Fruit fly (Drosophila melanogaster) whole organism, wandering third instar larva: ENCODE data around the gene CG1965.
A peak's percentile ranks its signal among the peaks of the same experiment; 100 is the strongest.

ENCODE experiments used
- Hnf4 ChIP-seq: fragments of 200-800 bp; sonication (Bioruptor generic); optimal IDR thresholded peaks from 2 replicates; lab custom pipeline; 2016; ENCODE audit warnings: missing biosample characterization, mild to moderate bottlenecking, missing genetic modification characterization
- OdsH ChIP-seq: fragments of 200-800 bp; sonication (Bioruptor generic); optimal IDR thresholded peaks from 2 replicates; lab custom pipeline; 2016; ENCODE audit warnings: missing biosample characterization, mild to moderate bottlenecking, missing genetic modification characterization
- brk ChIP-seq: fragments of 200-800 bp; sonication (Bioruptor generic); optimal IDR thresholded peaks from 2 replicates; lab custom pipeline; 2016; ENCODE audit warnings: missing biosample characterization, mild to moderate bottlenecking, missing genetic modification characterization
- lola ChIP-seq: fragments of >200 bp; optimal IDR thresholded peaks from 2 replicates; lab custom pipeline; 2017; ENCODE audit warnings: missing biosample characterization, missing genetic modification characterization
- sv ChIP-seq: fragments of 200-800 bp; sonication (Bioruptor generic); optimal IDR thresholded peaks from 3 replicates; lab custom pipeline; 2016; ENCODE audit warnings: missing biosample characterization, missing genetic modification characterization

DNA sequence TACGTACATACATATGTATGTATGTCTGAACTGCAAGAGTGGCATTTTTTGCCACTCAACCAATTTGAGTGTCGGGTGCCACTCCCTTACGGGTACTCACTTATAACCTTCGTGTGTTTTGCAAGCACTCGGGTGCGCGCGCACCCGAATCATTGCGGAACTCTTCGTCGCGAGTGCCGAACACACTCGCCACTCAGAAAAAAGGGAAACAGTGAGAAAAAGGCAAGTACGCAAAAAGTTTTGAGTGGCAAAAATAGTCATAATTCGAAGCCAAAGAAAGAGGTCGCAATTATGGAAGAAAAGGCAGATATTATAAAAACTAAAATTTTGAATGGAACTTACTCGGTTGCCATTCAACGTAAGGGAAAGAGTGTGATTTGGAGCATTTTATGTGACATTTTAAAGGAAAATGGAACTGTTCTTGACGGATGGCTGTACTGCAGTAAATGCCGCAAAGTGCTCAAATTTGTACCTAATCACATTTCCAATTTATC lies 23.2 kb downstream of the CG1965 start:
- TF ChIP-seq OdsH (GFP tag; lab: Kevin White, UChicago) (no peak), brk (GFP tag; lab: Kevin White, UChicago) (peak; percentile 6), lola (GFP tag; lab: Kevin White, UChicago) (no peak), sv (GFP tag; lab: Kevin White, UChicago) (no peak), Hnf4 (GFP tag; lab: Kevin White, UChicago) (no peak)
